Fruit fly (Drosophila melanogaster) whole organism: ENCODE data around the gene CHMP2B.

Source experiments
- pan ChIP-seq: fragments of >200 bp; optimal IDR thresholded peaks from 2 replicates; lab custom pipeline; 2017
- psq ChIP-seq: fragments of >200 bp; optimal IDR thresholded peaks from 2 replicates; lab custom pipeline; 2017
- usp ChIP-seq: fragments of >200 bp; optimal IDR thresholded peaks from 2 replicates; lab custom pipeline; 2017; ENCODE audit warnings: missing biosample characterization, missing genetic modification characterization, mixed read lengths

DNA sequence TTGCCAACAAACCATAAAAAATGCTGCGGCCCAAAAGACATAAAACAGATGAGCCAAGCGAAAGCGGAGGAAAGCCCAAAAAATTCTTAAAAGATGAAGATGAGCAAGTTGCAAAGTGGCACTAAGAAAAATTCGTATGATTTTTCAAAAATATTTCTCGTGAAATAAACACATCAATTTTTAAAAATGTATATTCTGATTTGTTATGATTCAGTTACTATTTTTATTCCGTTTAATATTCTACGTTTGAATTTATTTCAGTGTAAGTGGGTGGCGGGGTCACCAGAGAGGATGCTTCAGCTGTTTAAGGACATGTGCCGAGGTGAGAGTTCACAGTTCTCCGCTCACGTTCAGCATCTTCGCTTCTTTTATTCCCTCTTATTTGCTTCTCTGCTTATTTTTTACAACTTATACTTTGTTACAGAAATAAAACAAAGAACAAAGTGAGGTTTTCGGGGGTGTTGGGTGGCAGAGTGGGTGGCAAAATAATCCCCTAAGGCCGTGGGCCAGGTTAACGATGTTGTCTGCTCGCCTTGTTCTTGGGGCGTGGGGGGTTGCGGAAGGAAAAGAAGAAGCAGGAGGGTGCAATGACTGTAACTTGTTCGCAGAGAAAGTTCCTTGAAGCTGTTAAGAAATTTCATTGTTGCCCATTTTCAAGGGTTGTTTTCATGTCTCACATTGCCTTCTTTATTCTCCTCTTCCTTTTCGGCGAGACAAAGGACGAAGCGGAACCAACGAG lies 43.0 kb downstream of the CHMP2B start:
- TF ChIP-seq pan (no peak), usp (no peak), psq (lab: Kevin White, UChicago) (no peak)
